Fruit fly (Drosophila melanogaster): ENCODE results near the gene CG4686.

CG4686 gene

dm6 chr3R:19889603-19890187 is 25.4 kb downstream of the CG4686 start (continued):
- TF ChIP-seq Trl (optimal IDR thresholded peaks at IDR 0.05) (peak; percentile 89 to 95), Trl (GFP tag; optimal IDR thresholded peaks at IDR 0.05) (no peak), CG8089 (GFP tag; optimal IDR thresholded peaks at IDR 0.05) (no peak), CG10543 (GFP tag; optimal IDR thresholded peaks at IDR 0.05) (peak; percentile 80), CG14667 (GFP tag; IDR thresholded peaks at IDR 0.05) (no peak), Ssrp (tag; optimal IDR thresholded peaks at IDR 0.05) (peak; percentile 40), pho (GFP tag; optimal IDR thresholded peaks at IDR 0.05) (no peak), NK7.1 (GFP tag; optimal IDR thresholded peaks at IDR 0.05) (no peak), CG18599 (GFP tag; optimal IDR thresholded peaks at IDR 0.05) (peak; percentile 89), Elba2 (GFP tag; optimal IDR thresholded peaks at IDR 0.05) (no peak), Abd-B (GFP tag; optimal IDR thresholded peaks at IDR 0.05) (peak; percentile 66), chif (GFP tag; optimal IDR thresholded peaks at IDR 0.05) (no peak), Ptx1 (GFP tag; IDR thresholded peaks at IDR 0.05) (peak; percentile 62), D19A (tag; optimal IDR thresholded peaks at IDR 0.05) (peak; percentile 97), TFAM (GFP tag; optimal IDR thresholded peaks at IDR 0.05) (no peak), lov (optimal IDR thresholded peaks at IDR 0.05) (no peak), lov (GFP tag; IDR thresholded peaks at IDR 0.05) (no peak), ac (GFP tag; optimal IDR thresholded peaks at IDR 0.05) (no peak), CG31388 (GFP tag; optimal IDR thresholded peaks at IDR 0.05) (no peak), aop (GFP tag; IDR thresholded peaks at IDR 0.05) (no peak), mirr (GFP tag; optimal IDR thresholded peaks at IDR 0.05) (peak; percentile 70), fu2 (GFP tag; optimal IDR thresholded peaks at IDR 0.05) (no peak), CG43689 (GFP tag; IDR thresholded peaks at IDR 0.05) (no peak), HHEX (GFP tag; optimal IDR thresholded peaks at IDR 0.05) (peak; percentile 83), CG15601 (tag; optimal IDR thresholded peaks at IDR 0.05) (peak; percentile 13), CG13287 (GFP tag; IDR thresholded peaks at IDR 0.05; ENCODE audit: partially characterized antibody) (peak; percentile 29), chm (GFP tag; IDR thresholded peaks at IDR 0.05) (0 out of 2 replicates have a peak, but pooled peaks have one; percentile 25), Doc3 (GFP tag; IDR thresholded peaks at IDR 0.05; ENCODE audit: partially characterized antibody) (no peak), CG10366 (GFP tag; IDR thresholded peaks at IDR 0.05) (peak; percentile 46; the same call in 1 of the 2 replicates), oc (tag; optimal IDR thresholded peaks at IDR 0.05) (peak; percentile 36), CG16863 (GFP tag; optimal IDR thresholded peaks at IDR 0.05) (no peak), jumu (GFP tag; optimal IDR thresholded peaks at IDR 0.05) (no peak), CG6683 (GFP tag; optimal IDR thresholded peaks at IDR 0.05) (peak; percentile 79), CG11504 (tag; optimal IDR thresholded peaks at IDR 0.05) (peak; percentile 87), CG30403 (GFP tag; optimal IDR thresholded peaks at IDR 0.05) (peak; percentile 55), Eip74EF (GFP tag; optimal IDR thresholded peaks at IDR 0.05) (peak in 1 of 2 experiments; percentile 76), seq (GFP tag; IDR thresholded peaks at IDR 0.05) (peak; percentile 13; the same call in 1 of the 2 replicates), Atf-2 (GFP tag; optimal IDR thresholded peaks at IDR 0.05) (no peak), CG17568 (GFP tag; optimal IDR thresholded peaks at IDR 0.05) (no peak), Xbp1 (GFP tag; optimal IDR thresholded peaks at IDR 0.05) (peak; percentile 59), knrl (GFP tag; IDR thresholded peaks at IDR 0.05; ENCODE audit: partially characterized antibody) (no peak), CG9797 (GFP tag; optimal IDR thresholded peaks at IDR 0.05) (no peak), CG17829 (tag; optimal IDR thresholded peaks at IDR 0.05) (peak; percentile 59), CG13123 (GFP tag; optimal IDR thresholded peaks at IDR 0.05) (no peak), eyg (GFP tag; optimal IDR thresholded peaks at IDR 0.05) (peak; percentile 15), hkb (optimal IDR thresholded peaks at IDR 0.05) (no peak), hkb (GFP tag; IDR thresholded peaks at IDR 0.05) (peak; percentile 66), Six4 (GFP tag; optimal IDR thresholded peaks at IDR 0.05) (peak; percentile 69), nom (GFP tag; optimal IDR thresholded peaks at IDR 0.05) (no peak), BtbVII (GFP tag; optimal IDR thresholded peaks at IDR 0.05) (peak; percentile 87), Camta (GFP tag; optimal IDR thresholded peaks at IDR 0.05) (no peak)

All from whole organism, embryonic.